Worm (Caenorhabditis elegans) whole organism, L4/young adult: ENCODE measurements around the gene B0034.1.

Experiments used
- W03F9.2 ChIP-seq: fragments of 150-350 bp; optimal IDR thresholded peaks from 2 replicates; lab custom pipeline; 2014; ENCODE audit warnings: missing biosample characterization, missing genetic modification characterization
- him-1 ChIP-seq: sonication (generic microtip); optimal IDR thresholded peaks from 2 replicates; lab custom pipeline; 2016; ENCODE audit warnings: missing genotype, missing genetic modification reagents, missing genetic modification characterization, missing compliant biosample characterization

- no peak for TF ChIP-seq him-1 (tag; lab: Kevin White, UChicago)
- TF ChIP-seq W03F9.2: no peak
Observed at ce11 chrII:6020353-6020752, 52.2 kb downstream of the B0034.1 start, which contains the start of gene ZK84.1.
